Fruit fly (Drosophila melanogaster): ENCODE results near the gene Remo.

Remo gene

dm6 chrX:13280738-13281137 lies 7.1 kb upstream of the Remo start:
- peak; percentile 52 for TF ChIP-seq Eip78C (GFP tag)
- no peak for TF ChIP-seq Gug (GFP tag; IDR thresholded peaks at IDR 0.05)

- TF ChIP-seq pdm3 (GFP tag; optimal IDR thresholded peaks at IDR 0.05) (no peak), CG6163 (GFP tag; IDR thresholded peaks at IDR 0.05) (no peak), lz (GFP tag; optimal IDR thresholded peaks at IDR 0.05) (peak; percentile 0), CG34406 (GFP tag; optimal IDR thresholded peaks at IDR 0.05) (no peak), OdsH (GFP tag; optimal IDR thresholded peaks at IDR 0.05) (no peak), Met (GFP tag; optimal IDR thresholded peaks at IDR 0.05) (peak; percentile 11), CG9139 (GFP tag; optimal IDR thresholded peaks at IDR 0.05) (no peak), CG32006 (GFP tag; optimal IDR thresholded peaks at IDR 0.05) (peak; percentile 9), svp (GFP tag) (peak; percentile 62), spab (GFP tag; optimal IDR thresholded peaks at IDR 0.05) (no peak), Eip78C (GFP tag) (peak; percentile 54), dsx (GFP tag; optimal IDR thresholded peaks at IDR 0.05; ENCODE audit: poor library complexity, severe bottlenecking) (no peak), fkh (GFP tag; optimal IDR thresholded peaks at IDR 0.05) (peak; percentile 71), net (GFP tag; optimal IDR thresholded peaks at IDR 0.05) (no peak)
Observed at dm6 chrX:13281244-13281877, 6.5 kb upstream of the Remo start.

- TF ChIP-seq svp (GFP tag) (peak; percentile 43), CG16779 (tag; optimal IDR thresholded peaks at IDR 0.05) (no peak), Smox (GFP tag; optimal IDR thresholded peaks at IDR 0.05) (no peak), cyc (GFP tag; optimal IDR thresholded peaks at IDR 0.05) (no peak)
Observed at dm6 chrX:13282717-13283116, 5.1 kb upstream of the Remo start.

dm6 chrX:13283940-13284547 lies 3.8 kb upstream of the Remo start:
- TF ChIP-seq pdm3 (GFP tag; optimal IDR thresholded peaks at IDR 0.05) (peak; percentile 42), CG6808 (GFP tag; optimal IDR thresholded peaks at IDR 0.05) (no peak), ss (GFP tag; optimal IDR thresholded peaks at IDR 0.05) (peak in 1 of 2 experiments; percentile 14), svp (GFP tag) (peak; percentile 31), CG11762 (GFP tag; optimal IDR thresholded peaks at IDR 0.05; ENCODE audit: insufficient read depth) (no peak), esn (GFP tag; optimal IDR thresholded peaks at IDR 0.05) (peak; percentile 49), fd59A (GFP tag; optimal IDR thresholded peaks at IDR 0.05) (peak; percentile 2), CG16779 (tag; optimal IDR thresholded peaks at IDR 0.05) (no peak), CG3032 (tag; optimal IDR thresholded peaks at IDR 0.05) (no peak), Hr39 (GFP tag; optimal IDR thresholded peaks at IDR 0.05) (peak; percentile 17), CG10631 (GFP tag; optimal IDR thresholded peaks at IDR 0.05) (peak; percentile 26), CG6854 (GFP tag; optimal IDR thresholded peaks at IDR 0.05) (no peak), Met (GFP tag; optimal IDR thresholded peaks at IDR 0.05) (no peak), CG6276 (GFP tag; optimal IDR thresholded peaks at IDR 0.05) (no peak), Sox14 (GFP tag; optimal IDR thresholded peaks at IDR 0.05) (peak; percentile 11), Hr4 (GFP tag; optimal IDR thresholded peaks at IDR 0.05) (no peak), Sox102F (GFP tag; optimal IDR thresholded peaks at IDR 0.05) (peak; percentile 20), Smox (GFP tag; optimal IDR thresholded peaks at IDR 0.05) (peak; percentile 43), CG8319 (GFP tag; optimal IDR thresholded peaks at IDR 0.05) (no peak), CG31627 (GFP tag; optimal IDR thresholded peaks at IDR 0.05) (peak; percentile 15), Ets96B (tag; optimal IDR thresholded peaks at IDR 0.05) (no peak), Eip78C (GFP tag) (peak; percentile 70), CG15336 (GFP tag; IDR thresholded peaks at IDR 0.05) (no peak)
